Worm (Caenorhabditis elegans) whole organism, mixed stage, embryonic: ENCODE measurements around the gene K09A11.1.

Experiments
- M03D4.4 ChIP-seq: sonication (generic microtip); optimal IDR thresholded peaks from 2 replicates; lab custom pipeline; 2017; ENCODE audit warnings: mild to moderate bottlenecking, missing genetic modification characterization, missing compliant biosample characterization
- bed-3 ChIP-seq: fragments of 200-800 bp; sonication (Bioruptor generic); optimal IDR thresholded peaks from 3 replicates; lab custom pipeline; 2018; ENCODE audit warnings: mild to moderate bottlenecking, missing genetic modification characterization, moderate library complexity, missing compliant biosample characterization
- blmp-1 ChIP-seq: fragments of 150-350 bp; optimal IDR thresholded peaks from 2 replicates; lab custom pipeline; 2014; ENCODE audit warnings: missing biosample characterization, missing genetic modification characterization
- ceh-39 ChIP-seq: fragments of 150-350 bp; optimal IDR thresholded peaks from 2 replicates; lab custom pipeline; 2014; ENCODE audit warnings: missing biosample characterization, missing genetic modification characterization
- ceh-43 ChIP-seq: fragments of 200-800 bp; sonication (Bioruptor generic); optimal IDR thresholded peaks from 2 replicates; lab custom pipeline; 2018; ENCODE audit warnings: mild to moderate bottlenecking, missing genetic modification characterization, moderate library complexity, missing compliant biosample characterization
- cnd-1 ChIP-seq: fragments of 200-800 bp; sonication (Bioruptor generic); optimal IDR thresholded peaks from 2 replicates; lab custom pipeline; 2018; ENCODE audit warnings: mild to moderate bottlenecking, missing genetic modification characterization, missing compliant biosample characterization
- drap-1 ChIP-seq: fragments of 200-800 bp; sonication (Bioruptor generic); optimal IDR thresholded peaks from 3 replicates; lab custom pipeline; 2018; ENCODE audit warnings: mild to moderate bottlenecking, missing genetic modification characterization, missing compliant biosample characterization
- ham-2 ChIP-seq: fragments of 200-800 bp; sonication (Bioruptor generic); optimal IDR thresholded peaks from 2 replicates; lab custom pipeline; 2018; ENCODE audit warnings: mild to moderate bottlenecking, missing genetic modification characterization, missing compliant biosample characterization
- lin-13 ChIP-seq: fragments of 150-350 bp; optimal IDR thresholded peaks from 2 replicates; lab custom pipeline; 2014; ENCODE audit warnings: missing biosample characterization, missing genetic modification characterization
- lin-32 ChIP-seq: fragments of 200-800 bp; sonication (Bioruptor generic); optimal IDR thresholded peaks from 2 replicates; lab custom pipeline; 2018; ENCODE audit warnings: mild to moderate bottlenecking, missing genetic modification characterization, missing compliant biosample characterization
- lsy-2 ChIP-seq: fragments of 150-350 bp; optimal IDR thresholded peaks from 2 replicates; lab custom pipeline; 2014; ENCODE audit warnings: missing biosample characterization, missing genetic modification characterization
- mab-5 ChIP-seq: fragments of 150-350 bp; optimal IDR thresholded peaks from 2 replicates; lab custom pipeline; 2014; ENCODE audit warnings: missing biosample characterization, missing genetic modification characterization
- mep-1 ChIP-seq: fragments of 150-350 bp; optimal IDR thresholded peaks from 2 replicates; lab custom pipeline; 2017; ENCODE audit warnings: missing biosample characterization, missing genetic modification reagents, missing genetic modification characterization, inconsistent platforms
- mls-2 ChIP-seq: sonication (generic microtip); optimal IDR thresholded peaks from 2 replicates; lab custom pipeline; 2016; ENCODE audit warnings: mild to moderate bottlenecking, missing genetic modification characterization, moderate library complexity, missing compliant biosample characterization
- nhr-12 ChIP-seq: fragments of 150-350 bp; optimal IDR thresholded peaks from 2 replicates; lab custom pipeline; 2014; ENCODE audit warnings: missing biosample characterization, missing genetic modification characterization
- nhr-2 ChIP-seq: fragments of 150-350 bp; optimal IDR thresholded peaks from 2 replicates; lab custom pipeline; 2014; ENCODE audit warnings: missing biosample characterization, missing genetic modification characterization
- nhr-237 ChIP-seq: fragments of 150-350 bp; optimal IDR thresholded peaks from 2 replicates; lab custom pipeline; 2014; ENCODE audit warnings: missing biosample characterization, missing genetic modification characterization
- nhr-28 ChIP-seq: fragments of 150-350 bp; optimal IDR thresholded peaks from 2 replicates; lab custom pipeline; 2014; ENCODE audit warnings: missing biosample characterization, missing genetic modification characterization
- nhr-76 ChIP-seq: sonication (generic microtip); optimal IDR thresholded peaks from 2 replicates; lab custom pipeline; 2017; ENCODE audit warnings: missing biosample characterization, missing genetic modification characterization
- pha-4 ChIP-seq: fragments of 150-350 bp; optimal IDR thresholded peaks from 2 replicates; lab custom pipeline; 2018; ENCODE audit warnings: missing biosample characterization, missing genetic modification reagents, missing genetic modification characterization
- sem-2 ChIP-seq: fragments of 200-800 bp; sonication (Bioruptor generic); optimal IDR thresholded peaks from 2 replicates; lab custom pipeline; 2018; ENCODE audit warnings: mild to moderate bottlenecking, missing genetic modification characterization, missing compliant biosample characterization
- snpc-4 ChIP-seq: fragments of 150-350 bp; optimal IDR thresholded peaks from 2 replicates; lab custom pipeline; 2014; ENCODE audit warnings: missing biosample characterization, missing genetic modification characterization
- sptf-1 ChIP-seq: sonication (generic microtip); optimal IDR thresholded peaks from 2 replicates; lab custom pipeline; 2017; ENCODE audit warnings: mild to moderate bottlenecking, missing genetic modification characterization, moderate library complexity, missing compliant biosample characterization
- tbx-8 ChIP-seq: fragments of 200-800 bp; sonication (Bioruptor generic); optimal IDR thresholded peaks from 2 replicates; lab custom pipeline; 2018; ENCODE audit warnings: mild to moderate bottlenecking, missing genetic modification characterization, moderate library complexity, missing compliant biosample characterization
- unc-120 ChIP-seq: sonication (generic microtip); optimal IDR thresholded peaks from 2 replicates; lab custom pipeline; 2017; ENCODE audit warnings: missing genetic modification characterization, missing compliant biosample characterization; ENCODE audit not compliant: poor library complexity, severe bottlenecking
- unc-39 ChIP-seq: fragments of 150-350 bp; optimal IDR thresholded peaks from 2 replicates; lab custom pipeline; 2014; ENCODE audit warnings: missing biosample characterization, missing genetic modification characterization
- unc-62 ChIP-seq: fragments of 150-350 bp; optimal IDR thresholded peaks from 2 replicates; lab custom pipeline; 2014; ENCODE audit warnings: missing biosample characterization, missing genetic modification reagents, missing genetic modification characterization
- zip-8 ChIP-seq: fragments of 150-350 bp; optimal IDR thresholded peaks from 2 replicates; lab custom pipeline; 2014; ENCODE audit warnings: missing biosample characterization, missing genetic modification characterization
- ztf-11 ChIP-seq: fragments of 150-350 bp; optimal IDR thresholded peaks from 2 replicates; lab custom pipeline; 2014; ENCODE audit warnings: missing biosample characterization, missing genetic modification characterization

K09A11.1 gene

ce11 chrX:13278876-13279275, 16.6 kb downstream of the K09A11.1 start, which contains the start of gene phf-33:
Gene phf-33, minus strand, starts transcription at chrX:13278976.
- TF ChIP-seq nhr-12 (tag; lab: Kevin White, UChicago) (no peak), mls-2 (tag; lab: Kevin White, UChicago) (no peak), sem-2 (GFP tag; lab: Kevin White, UChicago) (no peak), sptf-1 (tag; lab: Kevin White, UChicago) (no peak), nhr-237 (tag; lab: Kevin White, UChicago) (no peak), ceh-43 (GFP tag; lab: Kevin White, UChicago) (no peak), nhr-28 (tag; lab: Kevin White, UChicago) (no peak), lin-32 (no peak), unc-62 (GFP tag; lab: Kevin White, UChicago) (no peak)

DNA sequence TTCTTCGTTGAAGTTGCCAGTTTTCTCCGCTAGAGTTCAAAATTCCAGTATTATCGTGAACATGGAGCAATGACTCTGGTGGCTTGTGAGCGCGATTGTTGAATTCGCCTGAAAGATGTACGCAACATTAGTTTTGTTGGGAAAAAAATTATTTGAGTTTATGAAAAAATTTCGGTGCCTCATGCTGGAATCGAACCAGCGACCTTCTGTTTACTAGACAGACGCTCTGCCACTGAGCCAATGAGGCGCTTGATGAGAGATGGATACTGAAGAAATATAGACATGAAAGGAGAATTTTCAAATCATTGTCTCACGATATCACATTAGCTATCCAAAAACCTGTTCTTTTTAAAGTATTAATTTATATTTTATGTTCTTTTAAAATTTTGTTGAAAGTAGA, 21.2 kb downstream of the K09A11.1 start:
- TF ChIP-seq ham-2 (GFP tag; lab: Kevin White, UChicago) = no peak
- TF ChIP-seq nhr-2 = no peak
- no peak for TF ChIP-seq mls-2 (tag; lab: Kevin White, UChicago)
- no peak for TF ChIP-seq mep-1
- TF ChIP-seq bed-3 (GFP tag; lab: Kevin White, UChicago) = no peak
- no peak for TF ChIP-seq sptf-1 (tag; lab: Kevin White, UChicago)

- no peak for TF ChIP-seq snpc-4 (tag; lab: Kevin White, UChicago)
- TF ChIP-seq mls-2 (tag; lab: Kevin White, UChicago) = no peak
- TF ChIP-seq nhr-76 (tag; lab: Kevin White, UChicago) = no peak
- no peak for TF ChIP-seq ham-2 (GFP tag; lab: Kevin White, UChicago)
- TF ChIP-seq nhr-2 = no peak
- TF ChIP-seq pha-4 (tag; lab: Kevin White, UChicago) = no peak
- no peak for TF ChIP-seq sem-2 (GFP tag; lab: Kevin White, UChicago)
- TF ChIP-seq unc-120 (tag; lab: Kevin White, UChicago) = no peak
- TF ChIP-seq ceh-43 (GFP tag; lab: Kevin White, UChicago) = no peak
- no peak for TF ChIP-seq sptf-1 (tag; lab: Kevin White, UChicago)
- no peak for TF ChIP-seq zip-8 (tag; lab: Kevin White, UChicago)
- TF ChIP-seq blmp-1 (tag; lab: Kevin White, UChicago) = no peak
- TF ChIP-seq drap-1 = no peak
Observed at ce11 chrX:13284091-13284490, 21.8 kb downstream of the K09A11.1 start, which contains the start of gene cyp-14A4. Gene cyp-14A4, minus strand, starts transcription at chrX:13284197.

ce11 chrX:13284618-13285017, 22.3 kb downstream of the K09A11.1 start:
- no peak for TF ChIP-seq sptf-1 (tag; lab: Kevin White, UChicago)

ce11 chrX:13286533-13286932, 24.2 kb downstream of the K09A11.1 start, which contains the start of gene R04D3.2:
Gene R04D3.2, minus strand, starts transcription at chrX:13286633.
- TF ChIP-seq ceh-43 (GFP tag; lab: Kevin White, UChicago) (no peak), sptf-1 (tag; lab: Kevin White, UChicago) (no peak), tbx-8 (GFP tag; lab: Kevin White, UChicago) (no peak), ztf-11 (tag; lab: Kevin White, UChicago) (no peak), mep-1 (no peak), nhr-12 (tag; lab: Kevin White, UChicago) (no peak), lsy-2 (no peak), unc-120 (tag; lab: Kevin White, UChicago) (no peak), bed-3 (GFP tag; lab: Kevin White, UChicago) (no peak), nhr-28 (tag; lab: Kevin White, UChicago) (no peak), lin-13 (no peak), cnd-1 (no peak)

DNA sequence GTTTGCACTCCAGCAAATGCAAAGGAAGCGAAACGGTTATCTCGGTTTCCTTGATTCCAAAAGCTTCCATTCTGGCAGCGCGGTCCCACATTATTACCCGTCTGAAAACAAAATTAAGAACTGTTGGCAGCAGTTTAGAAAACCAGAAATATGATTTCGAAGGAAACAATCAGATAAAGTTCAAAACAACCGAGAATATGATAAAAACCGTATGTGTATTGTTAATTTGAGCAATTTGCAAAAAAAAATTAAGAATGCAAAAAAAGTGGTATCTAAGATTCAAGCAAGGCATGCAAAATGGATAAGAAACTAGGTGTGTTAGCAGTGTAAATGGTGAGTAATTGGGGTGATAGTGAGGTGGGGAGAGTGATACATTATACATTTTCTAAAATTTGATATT, 26.4 kb downstream of the K09A11.1 start, which contains the start of gene R04D3.4:
R04D3.4 (minus strand) TSS at position 101 of the 400 bp plus-strand sequence.
- TF ChIP-seq drap-1 (no peak), unc-120 (tag; lab: Kevin White, UChicago) (no peak), unc-39 (tag; lab: Kevin White, UChicago) (no peak), M03D4.4 (tag; lab: Kevin White, UChicago) (no peak), pha-4 (tag; lab: Kevin White, UChicago) (no peak), ceh-39 (tag; lab: Kevin White, UChicago) (no peak), mab-5 (tag; lab: Kevin White, UChicago) (no peak), ceh-43 (GFP tag; lab: Kevin White, UChicago) (no peak), bed-3 (GFP tag; lab: Kevin White, UChicago) (no peak), lin-32 (no peak), zip-8 (tag; lab: Kevin White, UChicago) (no peak), blmp-1 (tag; lab: Kevin White, UChicago) (no peak)
